Worm (Caenorhabditis elegans): ENCODE data around the gene srx-10.

Gene srx-10

DNA sequence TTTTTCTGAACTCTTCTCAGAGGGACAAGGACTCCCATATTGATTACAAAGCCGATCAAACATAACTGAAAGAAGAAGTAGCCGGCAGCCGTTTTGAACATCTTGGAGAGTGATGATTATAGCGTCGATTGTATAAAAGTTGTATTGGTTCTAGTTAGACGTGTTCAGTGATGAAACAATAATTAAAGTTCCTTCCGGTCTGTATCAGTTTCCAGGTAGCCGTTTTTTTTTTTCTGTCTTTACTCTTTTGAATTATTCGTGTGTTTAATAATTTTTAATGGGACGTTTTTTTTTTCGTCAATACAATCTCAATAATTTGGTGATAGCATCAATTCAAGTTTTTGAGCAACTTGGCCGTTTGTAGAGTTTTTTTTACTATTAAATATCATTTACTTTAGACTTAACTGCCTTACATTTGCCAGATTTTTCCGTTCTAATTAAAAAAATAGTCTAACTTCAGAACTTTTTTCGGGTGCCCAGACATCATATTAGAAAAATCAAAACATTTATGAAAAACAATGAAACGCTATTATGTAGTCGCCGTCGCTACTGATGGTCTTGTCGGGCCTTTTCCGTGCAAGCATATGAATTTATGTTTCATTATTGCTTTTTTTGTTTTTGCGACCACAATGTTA lies at the start of gene srx-10, which contains the start of gene clec-226:
Gene srx-10 (minus strand): TSS at position 101 of the 635 bp plus-strand sequence.
Gene clec-226 (plus strand): TSS at position 585 of the 635 bp plus-strand sequence.
- no peak for TF ChIP-seq eyg-1 (tag; optimal IDR thresholded peaks at IDR 0.05)
- TF ChIP-seq hlh-30 (tag; optimal IDR thresholded peaks at IDR 0.05; ENCODE audit: insufficient read depth) = no peak
- no peak for TF ChIP-seq ceh-6 (GFP tag; optimal IDR thresholded peaks at IDR 0.05)
- TF ChIP-seq elt-2 (tag; optimal IDR thresholded peaks at IDR 0.05) = no peak
- no peak for TF ChIP-seq unc-55 (GFP tag; optimal IDR thresholded peaks at IDR 0.05)
- TF ChIP-seq ceh-19 (GFP tag; optimal IDR thresholded peaks at IDR 0.05) = no peak

DNA sequence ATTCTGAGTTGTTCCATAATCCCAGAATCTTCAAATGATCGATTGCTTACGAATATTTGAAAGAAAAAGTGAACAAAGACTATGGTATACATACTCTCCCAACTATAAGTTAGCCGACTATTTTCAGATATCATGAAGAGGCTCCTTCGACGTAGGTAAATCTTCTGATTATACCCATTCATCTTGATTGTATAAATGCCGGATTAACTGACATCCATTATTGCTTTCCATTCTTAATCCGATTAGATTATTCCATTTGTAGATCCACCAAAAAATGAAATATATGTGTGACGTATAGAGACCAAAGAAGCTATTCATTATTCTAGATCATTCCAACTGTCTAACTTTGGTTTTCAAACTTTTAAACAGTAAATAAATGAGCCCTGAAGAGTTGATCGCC lies 47.2 kb upstream of the srx-10 start:
- TF ChIP-seq ztf-16 (tag; optimal IDR thresholded peaks at IDR 0.05) = no peak
- no peak for TF ChIP-seq rnt-1 (tag; optimal IDR thresholded peaks at IDR 0.05)
- TF ChIP-seq tbx-2 (tag; optimal IDR thresholded peaks at IDR 0.05) = no peak

DNA sequence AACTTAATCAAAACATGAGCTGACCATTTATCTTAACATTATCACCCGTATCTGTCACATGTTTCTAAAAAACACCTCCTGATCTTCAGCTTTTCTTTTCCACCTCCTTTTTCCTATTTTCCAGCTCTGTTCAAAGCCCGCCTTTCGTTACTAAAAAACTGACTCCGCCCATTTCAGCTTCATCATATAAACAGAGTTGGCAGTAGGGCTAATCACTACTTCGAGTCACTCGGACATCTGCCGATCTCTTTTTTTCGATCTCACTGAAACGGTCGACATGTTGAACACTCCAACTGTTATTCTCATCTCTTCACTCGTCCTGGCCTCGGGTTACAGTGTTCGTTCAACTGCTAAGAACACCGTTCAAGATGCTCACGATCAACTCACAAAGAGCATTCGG lies 46.2 kb upstream of the srx-10 start, which contains the start of gene droe-4:
Gene droe-4 (plus strand): TSS at position 172 of the 400 bp plus-strand sequence.
- TF ChIP-seq unc-86 (tag; optimal IDR thresholded peaks at IDR 0.05) (no peak), hlh-30 (tag; optimal IDR thresholded peaks at IDR 0.05; ENCODE audit: insufficient read depth) (no peak), elt-2 (tag; optimal IDR thresholded peaks at IDR 0.05) (no peak), npax-4 (tag; optimal IDR thresholded peaks at IDR 0.05) (no peak), lin-11 (tag; optimal IDR thresholded peaks at IDR 0.05) (no peak), sox-2 (GFP tag; IDR thresholded peaks at IDR 0.05) (no peak), tbx-7 (tag; optimal IDR thresholded peaks at IDR 0.05) (no peak), gmeb-2 (tag; optimal IDR thresholded peaks at IDR 0.05) (no peak), rnt-1 (tag; optimal IDR thresholded peaks at IDR 0.05) (no peak)

DNA sequence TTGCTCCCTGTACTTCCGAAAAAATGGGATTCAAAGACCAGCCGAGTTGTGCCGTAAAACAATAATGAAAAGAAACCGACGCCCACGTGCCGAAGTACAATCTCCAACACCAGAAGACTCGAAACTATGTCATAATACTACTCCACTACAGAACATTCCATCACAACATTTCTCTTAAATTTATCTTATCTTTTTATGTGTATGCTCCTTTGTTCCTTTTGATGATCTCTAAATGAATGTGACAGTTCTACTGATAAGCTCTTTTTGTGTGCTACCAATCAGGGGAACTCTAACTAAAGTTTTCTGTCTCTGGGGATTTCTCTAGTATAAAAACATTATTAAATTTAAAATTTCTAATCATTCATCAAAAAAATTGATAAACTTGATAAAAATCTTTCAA lies 40.5 kb upstream of the srx-10 start:
- TF ChIP-seq syd-9 (tag; optimal IDR thresholded peaks at IDR 0.05) = no peak
- TF ChIP-seq lim-6 (tag; optimal IDR thresholded peaks at IDR 0.05) = no peak
- TF ChIP-seq ceh-48 (tag; optimal IDR thresholded peaks at IDR 0.05) = no peak
- TF ChIP-seq ets-4 (tag; optimal IDR thresholded peaks at IDR 0.05) = no peak
- no peak for TF ChIP-seq C08G9.2 (tag; optimal IDR thresholded peaks at IDR 0.05)
- TF ChIP-seq npax-4 (tag; optimal IDR thresholded peaks at IDR 0.05) = no peak
- peak; percentile 89 for TF ChIP-seq elt-2 (tag; optimal IDR thresholded peaks at IDR 0.05)
- TF ChIP-seq nhr-11 (tag; optimal IDR thresholded peaks at IDR 0.05) = no peak

ce11 chrV:13984828-13985227 lies 38.5 kb upstream of the srx-10 start, which contains the start of gene end-1:
Gene end-1, plus strand, starts transcription at chrV:13985128.
- TF ChIP-seq tbx-7 (tag; optimal IDR thresholded peaks at IDR 0.05) (no peak), nfya-1 (tag; optimal IDR thresholded peaks at IDR 0.05) (no peak), dve-1 (tag; optimal IDR thresholded peaks at IDR 0.05) (no peak), sdc-2 (tag; optimal IDR thresholded peaks at IDR 0.05) (no peak), madf-2 (tag; optimal IDR thresholded peaks at IDR 0.05) (no peak), elt-4 (tag; optimal IDR thresholded peaks at IDR 0.05) (no peak), nhr-232 (tag; optimal IDR thresholded peaks at IDR 0.05) (no peak), T23F11.4 (GFP tag; optimal IDR thresholded peaks at IDR 0.05) (no peak), hlh-15 (tag; optimal IDR thresholded peaks at IDR 0.05) (no peak), pha-4 (tag; optimal IDR thresholded peaks at IDR 0.05) (no peak), ceh-6 (GFP tag; optimal IDR thresholded peaks at IDR 0.05) (no peak), ama-1 (optimal IDR thresholded peaks at IDR 0.05) (no peak), ceh-19 (GFP tag; optimal IDR thresholded peaks at IDR 0.05) (no peak), eyg-1 (tag; optimal IDR thresholded peaks at IDR 0.05) (no peak), pros-1 (tag; optimal IDR thresholded peaks at IDR 0.05) (no peak), unc-3 (GFP tag; conservative IDR thresholded peaks at IDR 0.05) (no peak), unc-3 (tag; optimal IDR thresholded peaks at IDR 0.05) (no peak), odd-2 (tag; optimal IDR thresholded peaks at IDR 0.05) (no peak), lim-6 (tag; optimal IDR thresholded peaks at IDR 0.05) (no peak)
